Worm (Caenorhabditis elegans): Measurements from ENCODE around the gene dhs-27.

Gene dhs-27

ce11 chrX:3374642-3375041 lies 39.9 kb downstream of the dhs-27 start, which contains the start of gene clc-3:
TSS of gene clc-3 (minus strand) at chrX:3374742.
- TF ChIP-seq ces-1 (GFP tag; optimal IDR thresholded peaks at IDR 0.05) (peak; percentile 18), ceh-43 (GFP tag; optimal IDR thresholded peaks at IDR 0.05) (no peak), M03D4.4 (tag; optimal IDR thresholded peaks at IDR 0.05) (no peak)

- peak; percentile 33 for TF ChIP-seq unc-39 (tag; optimal IDR thresholded peaks at IDR 0.05)
- no peak for TF ChIP-seq nhr-76 (tag; optimal IDR thresholded peaks at IDR 0.05)
- TF ChIP-seq blmp-1 (tag; optimal IDR thresholded peaks at IDR 0.05), result no peak
- TF ChIP-seq ztf-11 (tag; optimal IDR thresholded peaks at IDR 0.05), result peak; percentile 35
- TF ChIP-seq pha-4 (tag; optimal IDR thresholded peaks at IDR 0.05), result peak; percentile 23
- TF ChIP-seq elt-3 (tag; optimal IDR thresholded peaks at IDR 0.05), result no peak
- no peak for TF ChIP-seq nhr-28 (tag; optimal IDR thresholded peaks at IDR 0.05)
- TF ChIP-seq drap-1 (GFP tag; optimal IDR thresholded peaks at IDR 0.05), result peak; percentile 94
- peak; percentile 24 for TF ChIP-seq nhr-12 (tag; optimal IDR thresholded peaks at IDR 0.05)
- peak; percentile 94 for TF ChIP-seq mls-2 (tag; optimal IDR thresholded peaks at IDR 0.05)
- peak; percentile 71 for TF ChIP-seq flh-1 (GFP tag; optimal IDR thresholded peaks at IDR 0.05)
- TF ChIP-seq elt-1 (tag; optimal IDR thresholded peaks at IDR 0.05; ENCODE audit: borderline replicate concordance, insufficient read depth), result no peak
- TF ChIP-seq zip-8 (tag; optimal IDR thresholded peaks at IDR 0.05), result no peak
- TF ChIP-seq ham-2 (GFP tag; optimal IDR thresholded peaks at IDR 0.05), result peak; percentile 77
- TF ChIP-seq sptf-1 (tag; optimal IDR thresholded peaks at IDR 0.05), result peak; percentile 95
- TF ChIP-seq hlh-1 (tag; optimal IDR thresholded peaks at IDR 0.05), result peak; percentile 49
- peak; percentile 90 for TF ChIP-seq M03D4.4 (tag; optimal IDR thresholded peaks at IDR 0.05)
- TF ChIP-seq lin-13 (tag; optimal IDR thresholded peaks at IDR 0.05), result peak; percentile 19
- peak; percentile 60 for TF ChIP-seq ces-1 (GFP tag; optimal IDR thresholded peaks at IDR 0.05)
- peak; percentile 85 for TF ChIP-seq ceh-43 (GFP tag; optimal IDR thresholded peaks at IDR 0.05)
- peak; percentile 60 for TF ChIP-seq unc-62 (GFP tag; optimal IDR thresholded peaks at IDR 0.05)
- TF ChIP-seq sem-2 (GFP tag; optimal IDR thresholded peaks at IDR 0.05), result peak; percentile 81
- TF ChIP-seq unc-120 (tag; optimal IDR thresholded peaks at IDR 0.05; ENCODE audit: poor library complexity, severe bottlenecking), result peak; percentile 81
- peak; percentile 88 for TF ChIP-seq cnd-1 (tag; optimal IDR thresholded peaks at IDR 0.05)
- peak; percentile 76 for TF ChIP-seq lin-32 (GFP tag; optimal IDR thresholded peaks at IDR 0.05)
- no peak for TF ChIP-seq nhr-2 (tag; optimal IDR thresholded peaks at IDR 0.05)
- TF ChIP-seq ceh-83 (GFP tag; optimal IDR thresholded peaks at IDR 0.05), result peak; percentile 92
- TF ChIP-seq tbx-8 (GFP tag; optimal IDR thresholded peaks at IDR 0.05), result peak; percentile 44
- TF ChIP-seq snpc-4 (tag; optimal IDR thresholded peaks at IDR 0.05), result no peak
- no peak for TF ChIP-seq ceh-39 (tag; optimal IDR thresholded peaks at IDR 0.05)
- TF ChIP-seq mep-1 (tag; optimal IDR thresholded peaks at IDR 0.05), result peak; percentile 67
- TF ChIP-seq mab-5 (tag; optimal IDR thresholded peaks at IDR 0.05), result no peak
- TF ChIP-seq nhr-237 (tag; optimal IDR thresholded peaks at IDR 0.05), result peak; percentile 37
- TF ChIP-seq bed-3 (GFP tag; optimal IDR thresholded peaks at IDR 0.05), result peak; percentile 84
- TF ChIP-seq lsy-2 (tag; optimal IDR thresholded peaks at IDR 0.05), result peak; percentile 29
Observed at ce11 chrX:3371264-3371663, 43.2 kb downstream of the dhs-27 start.

ce11 chrX:3369442-3369841 lies 45.1 kb downstream of the dhs-27 start:
- TF ChIP-seq hlh-1 (tag; optimal IDR thresholded peaks at IDR 0.05), result no peak
- no peak for TF ChIP-seq zip-8 (tag; optimal IDR thresholded peaks at IDR 0.05)
- TF ChIP-seq blmp-1 (tag; optimal IDR thresholded peaks at IDR 0.05), result no peak
- no peak for TF ChIP-seq elt-3 (tag; optimal IDR thresholded peaks at IDR 0.05)
- no peak for TF ChIP-seq ceh-83 (GFP tag; optimal IDR thresholded peaks at IDR 0.05)
- no peak for TF ChIP-seq sem-2 (GFP tag; optimal IDR thresholded peaks at IDR 0.05)
- TF ChIP-seq unc-120 (tag; optimal IDR thresholded peaks at IDR 0.05; ENCODE audit: poor library complexity, severe bottlenecking), result no peak
- no peak for TF ChIP-seq tbx-8 (GFP tag; optimal IDR thresholded peaks at IDR 0.05)

ce11 chrX:3368659-3369058 lies 45.9 kb downstream of the dhs-27 start, which contains the start of gene ZK563.2:
TSS of gene ZK563.2 (plus strand) at chrX:3368959.
- TF ChIP-seq unc-39 (tag; optimal IDR thresholded peaks at IDR 0.05) (no peak), flh-1 (GFP tag; optimal IDR thresholded peaks at IDR 0.05) (no peak), mab-5 (tag; optimal IDR thresholded peaks at IDR 0.05) (no peak), lsy-2 (tag; optimal IDR thresholded peaks at IDR 0.05) (no peak), nhr-76 (tag; optimal IDR thresholded peaks at IDR 0.05) (no peak), cnd-1 (tag; optimal IDR thresholded peaks at IDR 0.05) (no peak), drap-1 (GFP tag; optimal IDR thresholded peaks at IDR 0.05) (no peak), ham-2 (GFP tag; optimal IDR thresholded peaks at IDR 0.05) (no peak), ceh-43 (GFP tag; optimal IDR thresholded peaks at IDR 0.05) (no peak), lin-13 (tag; optimal IDR thresholded peaks at IDR 0.05) (no peak), M03D4.4 (tag; optimal IDR thresholded peaks at IDR 0.05) (no peak)

All from whole organism, mixed stage, embryonic.